Fruit fly (Drosophila melanogaster) whole organism, larva: ENCODE results near the gene CG2641.

Source experiments
- noc ChIP-seq: fragments of 200-800 bp; sonication (Bioruptor generic); optimal IDR thresholded peaks from 3 replicates; lab custom pipeline; 2019; ENCODE audit warnings: missing biosample characterization, mild to moderate bottlenecking, missing genetic modification characterization, moderate library complexity

Gene CG2641

dm6 chr3R:7809662-7810621 is 16.1 kb downstream of the CG2641 start, which contains the start of the genes CG2993 and sgll:
Gene CG2993 (minus strand): TSS chr3R:7810014.
Gene sgll (plus strand): TSS chr3R:7810532.
- TF ChIP-seq noc (tag; lab: Kevin White, UChicago): no peak

- no peak for TF ChIP-seq noc (tag; lab: Kevin White, UChicago)
Observed at dm6 chr3R:7811514-7811913, 17.6 kb downstream of the CG2641 start, which contains the start of gene CG31473. Gene CG31473 (plus strand): TSS chr3R:7811814.

- TF ChIP-seq noc (tag; lab: Kevin White, UChicago): no peak
Observed at dm6 chr3R:7813518-7813917, 19.6 kb downstream of the CG2641 start.

dm6 chr3R:7813981-7814529 is 20.2 kb downstream of the CG2641 start, which contains the start of gene CG34384:
Gene CG34384 (plus strand): TSS chr3R:7814361.
- no peak for TF ChIP-seq noc (tag; lab: Kevin White, UChicago)

dm6 chr3R:7821559-7821958 is 27.7 kb downstream of the CG2641 start:
- no peak for TF ChIP-seq noc (tag; lab: Kevin White, UChicago)
